Worm (Caenorhabditis elegans) whole organism, L4 larva: ENCODE measurements around the gene mpz-3.

Experiments used
- D1046.2 ChIP-seq: fragments of 200-800 bp; sonication (Bioruptor generic); IDR thresholded peaks from 2 replicates; pipeline ENCODE4 v1.3.6; 2022; ENCODE audit warnings: missing genetic modification characterization, missing compliant biosample characterization
- F10B5.3 ChIP-seq: sonication (generic microtip); optimal IDR thresholded peaks from 2 replicates; lab custom pipeline; 2016; ENCODE audit warnings: mild to moderate bottlenecking, missing genetic modification characterization, missing compliant biosample characterization
- F26F4.8 ChIP-seq: fragments of 200-800 bp; sonication (Bioruptor generic); conservative IDR thresholded peaks from 2 replicates; pipeline ENCODE4 v1.3.6; 2022; ENCODE audit warnings: missing genetic modification characterization, missing compliant biosample characterization
- F44E2.7 ChIP-seq: fragments of 200-800 bp; sonication (Bioruptor generic); IDR thresholded peaks from 2 replicates; pipeline ENCODE4 v2.1.2; 2022; ENCODE audit warnings: missing genetic modification characterization, missing compliant biosample characterization
- R02D3.7 ChIP-seq: fragments of 150-350 bp; sonication (generic microtip); optimal IDR thresholded peaks from 3 replicates; lab custom pipeline; 2014; ENCODE audit warnings: missing biosample characterization, missing genetic modification characterization
- T20F7.1 ChIP-seq: fragments of 200-800 bp; sonication (Bioruptor generic); optimal IDR thresholded peaks from 2 replicates; lab custom pipeline; 2018; ENCODE audit warnings: mild to moderate bottlenecking, missing genetic modification characterization, missing compliant biosample characterization
- T26A8.4 ChIP-seq: fragments of 200-800 bp; sonication (Bioruptor generic); IDR thresholded peaks from 2 replicates; pipeline ENCODE4 v1.3.6; 2022; ENCODE audit warnings: missing genetic modification characterization, missing compliant biosample characterization
- Y105C5A.15 ChIP-seq: fragments of 200-800 bp; sonication (Bioruptor generic); IDR thresholded peaks from 2 replicates; pipeline ENCODE4 v1.3.6; 2022; ENCODE audit warnings: missing genetic modification characterization, missing compliant biosample characterization
- Y5F2A.4 ChIP-seq: fragments of 200-800 bp; sonication (Bioruptor generic); optimal IDR thresholded peaks from 2 replicates; lab custom pipeline; 2018; ENCODE audit warnings: mild to moderate bottlenecking, missing genetic modification characterization, missing compliant biosample characterization
- Y75B8A.6 ChIP-seq: fragments of 200-800 bp; sonication (Bioruptor generic); IDR thresholded peaks from 2 replicates; pipeline ENCODE4 v1.3.6; 2022; ENCODE audit warnings: missing genetic modification reagents, missing genetic modification characterization, missing compliant biosample characterization
- ZK337.2 ChIP-seq: fragments of 200-800 bp; sonication (Bioruptor generic); IDR thresholded peaks from 2 replicates; pipeline ENCODE4 v1.3.6; 2022; ENCODE audit warnings: missing genetic modification reagents, missing genetic modification characterization, missing compliant biosample characterization
- ZK546.5 ChIP-seq, 2 experiments: sonication (generic microtip); optimal IDR thresholded peaks; 2 replicates each; lab custom pipeline; 2017; ENCODE audit warnings: missing biosample characterization in 2 of 2, missing genetic modification characterization in 2 of 2
- aha-1 ChIP-seq: fragments of 150-350 bp; peaks from one replicate; lab custom pipeline; 2014; ENCODE audit warnings: missing biosample characterization, missing genetic modification characterization
- aly-2 ChIP-seq: sonication (generic microtip); optimal IDR thresholded peaks from 2 replicates; lab custom pipeline; 2018; ENCODE audit warnings: missing biosample characterization, missing genetic modification characterization
- ama-1 ChIP-seq: fragments of 150-350 bp; optimal IDR thresholded peaks from 2 replicates; lab custom pipeline; 2014; ENCODE audit warnings: inconsistent platforms, mixed read lengths
- ceh-62 ChIP-seq: sonication (generic microtip); optimal IDR thresholded peaks from 2 replicates; lab custom pipeline; 2017; ENCODE audit warnings: missing biosample characterization, missing genetic modification characterization
- ces-1 ChIP-seq: fragments of 150-350 bp; sonication (generic microtip); optimal IDR thresholded peaks from 4 replicates; lab custom pipeline; 2014; ENCODE audit warnings: missing biosample characterization, missing genetic modification reagents, missing genetic modification characterization
- ctbp-1 ChIP-seq: fragments of 200-800 bp; sonication (Bioruptor generic); IDR thresholded peaks from 2 replicates; pipeline ENCODE4 v1.3.6; 2022; ENCODE audit warnings: missing genetic modification reagents, missing genetic modification characterization, missing compliant biosample characterization
- dmd-6 ChIP-seq: fragments of 200-800 bp; sonication (Bioruptor generic); IDR thresholded peaks from 2 replicates; pipeline ENCODE4 v1.3.6; 2022; ENCODE audit warnings: missing genetic modification reagents, missing genetic modification characterization, missing compliant biosample characterization
- dmd-9 ChIP-seq: fragments of 200-800 bp; sonication (Bioruptor generic); IDR thresholded peaks from 2 replicates; pipeline ENCODE4 v1.3.6; 2022; ENCODE audit warnings: missing genetic modification reagents, missing genetic modification characterization, missing compliant biosample characterization
- egl-27 ChIP-seq: sonication (generic microtip); optimal IDR thresholded peaks from 3 replicates; lab custom pipeline; 2017; ENCODE audit warnings: missing biosample characterization, missing genetic modification reagents, missing genetic modification characterization
- egl-43 ChIP-seq: fragments of 200-800 bp; sonication (Bioruptor generic); IDR thresholded peaks from 2 replicates; pipeline ENCODE4 v1.3.6; 2022; ENCODE audit warnings: missing genetic modification reagents, missing genetic modification characterization, missing compliant biosample characterization
- hlh-30 ChIP-seq: sonication (generic microtip); optimal IDR thresholded peaks from 2 replicates; lab custom pipeline; 2017; ENCODE audit warnings: antibody characterized with exemption, mild to moderate bottlenecking, missing genetic modification characterization, missing compliant biosample characterization; ENCODE audit not compliant: insufficient read depth
- hmg-1.1 ChIP-seq: fragments of 200-800 bp; sonication (Bioruptor generic); IDR thresholded peaks from 2 replicates; pipeline ENCODE4 v1.3.6; 2022; ENCODE audit warnings: missing genetic modification reagents, missing genetic modification characterization, missing compliant biosample characterization
- lin-1 ChIP-seq: fragments of 200-800 bp; sonication (Bioruptor generic); IDR thresholded peaks from 2 replicates; pipeline ENCODE4 v1.3.6; 2022; ENCODE audit warnings: missing genetic modification reagents, missing genetic modification characterization, missing compliant biosample characterization
- lin-13 ChIP-seq: fragments of 150-350 bp; optimal IDR thresholded peaks from 2 replicates; lab custom pipeline; 2014; ENCODE audit warnings: missing biosample characterization, missing genetic modification reagents, missing genetic modification characterization
- lin-15B ChIP-seq: fragments of 150-350 bp; sonication (generic microtip); optimal IDR thresholded peaks from 3 replicates; lab custom pipeline; 2014; ENCODE audit warnings: missing biosample characterization, missing genetic modification characterization
- lin-29 ChIP-seq: fragments of 200-800 bp; sonication (Bioruptor generic); IDR thresholded peaks from 2 replicates; pipeline ENCODE4 v1.3.6; 2022; ENCODE audit warnings: missing genetic modification reagents, missing genetic modification characterization, missing compliant biosample characterization
- lin-38 ChIP-seq: fragments of 200-800 bp; sonication (Bioruptor generic); IDR thresholded peaks from 2 replicates; pipeline ENCODE4 v1.3.6; 2022; ENCODE audit warnings: missing genetic modification reagents, missing genetic modification characterization, missing compliant biosample characterization
- lin-39 ChIP-seq: fragments of 150-350 bp; optimal IDR thresholded peaks from 2 replicates; lab custom pipeline; 2014; ENCODE audit warnings: missing biosample characterization, missing genetic modification reagents, missing genetic modification characterization
- lsy-2 ChIP-seq, 2 experiments: fragments of 150-350 bp in 1 of 2; sonication (generic microtip) in 1 of 2; optimal IDR thresholded peaks; 2 replicates each; lab custom pipeline; 2014 to 2017; ENCODE audit warnings: missing biosample characterization in 2 of 2, missing genetic modification characterization in 2 of 2
- madf-9 ChIP-seq: fragments of 200-800 bp; sonication (Bioruptor generic); conservative IDR thresholded peaks from 2 replicates; pipeline ENCODE4 v1.3.6; 2022; ENCODE audit warnings: missing genetic modification reagents, missing genetic modification characterization, missing compliant biosample characterization
- mdl-1 ChIP-seq, 2 experiments: fragments of 150-350 bp in 1 of 2; sonication (generic microtip) in 1 of 2; optimal IDR thresholded peaks; 2 replicates each; lab custom pipeline; 2014 to 2017; ENCODE audit warnings: missing biosample characterization in 2 of 2, missing genetic modification characterization in 2 of 2
- mep-1 ChIP-seq: fragments of 150-350 bp; sonication (generic microtip); optimal IDR thresholded peaks from 3 replicates; lab custom pipeline; 2014; ENCODE audit warnings: missing biosample characterization, missing genetic modification characterization
- mes-2 ChIP-seq: sonication (generic microtip); optimal IDR thresholded peaks from 2 replicates; lab custom pipeline; 2016; ENCODE audit warnings: missing genotype, mild to moderate bottlenecking, missing genetic modification characterization, missing compliant biosample characterization; ENCODE audit not compliant: poor library complexity, severe bottlenecking
- nhr-10 ChIP-seq: fragments of 150-350 bp; optimal IDR thresholded peaks from 2 replicates; lab custom pipeline; 2014; ENCODE audit warnings: missing biosample characterization, missing genetic modification characterization
- nhr-102 ChIP-seq: sonication (generic microtip); optimal IDR thresholded peaks from 2 replicates; lab custom pipeline; 2016; ENCODE audit warnings: mild to moderate bottlenecking, missing genetic modification characterization, moderate library complexity, missing compliant biosample characterization
- nhr-111 ChIP-seq: fragments of 200-800 bp; sonication (Bioruptor generic); optimal IDR thresholded peaks from 2 replicates; lab custom pipeline; 2018; ENCODE audit warnings: mild to moderate bottlenecking, missing genetic modification characterization, missing compliant biosample characterization
- nhr-41 ChIP-seq: fragments of 200-800 bp; sonication (Bioruptor generic); IDR thresholded peaks from 2 replicates; pipeline ENCODE4 v1.3.6; 2022; ENCODE audit warnings: missing genetic modification reagents, missing genetic modification characterization, missing compliant biosample characterization
- nhr-6 ChIP-seq: fragments of 150-350 bp; optimal IDR thresholded peaks from 2 replicates; lab custom pipeline; 2014; ENCODE audit warnings: missing biosample characterization, missing genetic modification characterization
- nhr-77 ChIP-seq: fragments of 150-350 bp; optimal IDR thresholded peaks from 2 replicates; lab custom pipeline; 2014; ENCODE audit warnings: missing biosample characterization, missing genetic modification characterization
- php-3 ChIP-seq: fragments of 200-800 bp; sonication (Bioruptor generic); IDR thresholded peaks from 2 replicates; pipeline ENCODE4 v1.3.6; 2022; ENCODE audit warnings: missing genetic modification reagents, missing genetic modification characterization, missing compliant biosample characterization
- pqm-1 ChIP-seq: sonication (generic microtip); optimal IDR thresholded peaks from 2 replicates; lab custom pipeline; 2017; ENCODE audit warnings: missing biosample characterization, missing genetic modification characterization
- rbr-2 ChIP-seq: sonication (generic microtip); optimal IDR thresholded peaks from 2 replicates; lab custom pipeline; 2016; ENCODE audit warnings: missing genotype, missing genetic modification characterization, missing compliant biosample characterization
- saeg-2 ChIP-seq: fragments of 200-800 bp; sonication (Bioruptor generic); IDR thresholded peaks from 2 replicates; pipeline ENCODE4 v1.3.6; 2022; ENCODE audit warnings: missing genetic modification reagents, missing genetic modification characterization, missing compliant biosample characterization
- set-16 ChIP-seq: fragments of 200-800 bp; sonication (Bioruptor generic); IDR thresholded peaks from 2 replicates; pipeline ENCODE4 v1.3.6; 2022; ENCODE audit warnings: missing genetic modification reagents, missing genetic modification characterization, missing compliant biosample characterization
- skn-1 ChIP-seq: fragments of 150-350 bp; optimal IDR thresholded peaks from 2 replicates; lab custom pipeline; 2014; ENCODE audit warnings: missing biosample characterization, missing genetic modification characterization
- snpc-4 ChIP-seq: fragments of 150-350 bp; optimal IDR thresholded peaks from 2 replicates; lab custom pipeline; 2014; ENCODE audit warnings: missing biosample characterization, missing genetic modification characterization
- tra-1 ChIP-seq: fragments of 200-800 bp; sonication (Bioruptor generic); IDR thresholded peaks from 2 replicates; pipeline ENCODE4 v1.3.6; 2022; ENCODE audit warnings: missing genetic modification reagents, missing genetic modification characterization, missing compliant biosample characterization
- unc-130 ChIP-seq: sonication (generic microtip); optimal IDR thresholded peaks from 2 replicates; lab custom pipeline; 2016; ENCODE audit warnings: missing genetic modification reagents, missing genetic modification characterization, missing compliant biosample characterization
- vab-7 ChIP-seq: fragments of 200-800 bp; sonication (Bioruptor generic); IDR thresholded peaks from 2 replicates; pipeline ENCODE4 v1.3.6; 2022; ENCODE audit warnings: missing genetic modification reagents, missing genetic modification characterization, missing compliant biosample characterization
- zag-1 ChIP-seq: fragments of 150-350 bp; optimal IDR thresholded peaks from 2 replicates; lab custom pipeline; 2014; ENCODE audit warnings: missing biosample characterization, missing genetic modification characterization
- zip-2 ChIP-seq: fragments of 150-350 bp; optimal IDR thresholded peaks from 2 replicates; lab custom pipeline; 2014; ENCODE audit warnings: missing biosample characterization, missing genetic modification characterization

mpz-3 gene

DNA sequence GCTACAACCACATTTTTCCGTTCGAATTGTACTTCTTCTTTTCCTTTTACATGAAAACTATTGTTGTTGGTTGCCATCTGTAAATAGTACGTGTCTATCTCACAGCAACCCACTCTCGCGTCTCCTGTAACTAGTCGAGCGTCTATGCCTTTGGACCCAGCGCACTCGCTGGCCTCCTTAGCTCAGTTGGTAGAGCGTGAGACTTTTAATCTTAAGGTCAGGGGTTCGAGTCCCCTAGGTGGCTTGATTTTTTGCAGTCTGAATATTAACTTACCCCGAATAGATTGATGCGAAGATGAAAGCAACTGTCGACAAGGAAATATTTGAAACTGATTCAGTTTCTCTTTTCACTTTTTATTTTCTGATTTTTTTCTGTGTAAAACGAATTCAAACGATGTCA lies at the start of gene mpz-3 (continued):
- no peak for TF ChIP-seq ceh-62
- no peak for TF ChIP-seq vab-7 (GFP tag; lab: Robert Waterston, UW)
- TF ChIP-seq mes-2 (tag; lab: Kevin White, UChicago) = no peak
- TF ChIP-seq ctbp-1 (GFP tag; lab: Robert Waterston, UW) = peak; percentile 55; the same call in 1 of the 2 replicates
- no peak for TF ChIP-seq dmd-9
- TF ChIP-seq hmg-1.1 (GFP tag; lab: Robert Waterston, UW) = no peak; the same call in 1 of the 2 replicates
- TF ChIP-seq F26F4.8 (GFP tag; lab: Robert Waterston, UW) = no peak
- TF ChIP-seq set-16 (GFP tag; lab: Robert Waterston, UW) = no peak
- no peak for TF ChIP-seq lin-13 (GFP tag; lab: Kevin White, UChicago)
- no peak for TF ChIP-seq ZK546.5 (tag; optimal IDR thresholded peaks at IDR 0.05; lab: Kevin White, UChicago)
- TF ChIP-seq pqm-1 (tag; lab: Kevin White, UChicago) = no peak
- TF ChIP-seq ama-1 = no peak
- peak; percentile 62 for TF ChIP-seq nhr-102 (tag; lab: Kevin White, UChicago)
- TF ChIP-seq nhr-6 (tag; lab: Kevin White, UChicago) = no peak
- TF ChIP-seq nhr-41 = peak; percentile 68; the same call in 1 of the 2 replicates
- no peak for TF ChIP-seq lsy-2 (tag; optimal IDR thresholded peaks at IDR 0.05; lab: Kevin White, UChicago)
- no peak for TF ChIP-seq skn-1 (tag; lab: Kevin White, UChicago)
- TF ChIP-seq Y75B8A.6 = no peak
- no peak for TF ChIP-seq snpc-4 (tag; lab: Kevin White, UChicago)
- peak; percentile 52; the same call in 1 of the 2 replicates for TF ChIP-seq F44E2.7 (GFP tag; lab: Robert Waterston, UW)
- TF ChIP-seq F10B5.3 (tag; lab: Kevin White, UChicago) = no peak
- TF ChIP-seq lin-15B (tag; lab: Kevin White, UChicago) = no peak
- TF ChIP-seq dmd-6 (GFP tag; lab: Robert Waterston, UW) = no peak; the same call in 1 of the 2 replicates
- TF ChIP-seq lin-38 (GFP tag; lab: Robert Waterston, UW) = peak; percentile 69
- no peak for TF ChIP-seq T26A8.4
- peak; percentile 88 for TF ChIP-seq aha-1 (tag; lab: Kevin White, UChicago)
- TF ChIP-seq nhr-77 (tag; lab: Kevin White, UChicago) = peak; percentile 0
- no peak for TF ChIP-seq nhr-10 (tag; lab: Kevin White, UChicago)
- TF ChIP-seq unc-130 = peak; percentile 47
- peak; percentile 67 for TF ChIP-seq madf-9
- TF ChIP-seq ces-1 (GFP tag; lab: Kevin White, UChicago) = no peak
- no peak for TF ChIP-seq egl-43 (GFP tag; lab: Robert Waterston, UW)
- TF ChIP-seq aly-2 (tag; lab: Kevin White, UChicago) = no peak
- peak; percentile 22 for TF ChIP-seq T20F7.1 (GFP tag; lab: Kevin White, UChicago)
- no peak for TF ChIP-seq zag-1 (tag; lab: Kevin White, UChicago)
- TF ChIP-seq rbr-2 (tag; lab: Kevin White, UChicago) = peak; percentile 62
- no peak for TF ChIP-seq saeg-2
- TF ChIP-seq R02D3.7 (tag; lab: Kevin White, UChicago) = no peak
- 0 out of 2 replicates have a peak, but pooled peaks have one; percentile 69 for TF ChIP-seq ZK337.2 (GFP tag; lab: Robert Waterston, UW)
- TF ChIP-seq lin-29 (GFP tag; lab: Robert Waterston, UW) = no peak
- TF ChIP-seq hlh-30 = peak; percentile 26
- peak in 1 of 2 experiments; percentile 32 for TF ChIP-seq mdl-1 (tag; optimal IDR thresholded peaks at IDR 0.05; lab: Kevin White, UChicago)
- TF ChIP-seq lin-39 (tag; lab: Kevin White, UChicago) = no peak
- no peak for TF ChIP-seq Y5F2A.4 (GFP tag; lab: Kevin White, UChicago)
- 0 out of 2 replicates have a peak, but pooled peaks have one; percentile 54 for TF ChIP-seq Y105C5A.15 (GFP tag; lab: Robert Waterston, UW)
- TF ChIP-seq lin-1 = no peak; the same call in 1 of the 2 replicates
- no peak for TF ChIP-seq php-3
- no peak for TF ChIP-seq nhr-111 (GFP tag; lab: Kevin White, UChicago)
- TF ChIP-seq tra-1 = 0 out of 2 replicates have a peak, but pooled peaks have one; percentile 29
- no peak for TF ChIP-seq mep-1 (tag; lab: Kevin White, UChicago)
- no peak for TF ChIP-seq egl-27 (tag; lab: Kevin White, UChicago)
- TF ChIP-seq zip-2 (tag; lab: Kevin White, UChicago) = no peak
- TF ChIP-seq D1046.2 (GFP tag; lab: Robert Waterston, UW) = no peak
